Worm (Caenorhabditis elegans): ENCODE results near the gene D1054.3.
A peak's percentile ranks its signal among the peaks of the same experiment; 100 is the strongest.

DNA sequence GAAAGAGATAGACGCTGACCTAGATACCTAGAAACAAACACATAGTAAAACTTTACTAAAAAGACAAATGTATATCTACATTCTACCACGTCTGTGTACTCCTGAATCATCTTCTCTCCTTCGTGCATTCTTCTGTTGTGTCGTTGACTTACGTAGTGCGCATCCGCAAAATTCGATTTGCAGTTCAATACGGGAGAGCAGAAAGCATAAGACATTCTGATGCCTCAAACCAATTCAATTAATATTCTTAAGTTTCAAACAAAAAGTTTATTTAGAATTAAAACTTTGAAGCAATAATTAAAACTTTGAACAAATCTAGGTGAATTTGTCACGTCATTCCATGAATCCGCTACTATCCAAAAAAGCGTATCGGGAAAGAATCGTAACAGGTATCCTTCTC lies 45.6 kb downstream of the D1054.3 start:
- TF ChIP-seq fkh-10 (GFP tag; optimal IDR thresholded peaks at IDR 0.05) = peak; percentile 25
- no peak for TF ChIP-seq pqm-1 (tag; optimal IDR thresholded peaks at IDR 0.05)
- TF ChIP-seq unc-39 (tag; optimal IDR thresholded peaks at IDR 0.05) = no peak
- TF ChIP-seq eor-1 (tag; optimal IDR thresholded peaks at IDR 0.05) = no peak
- TF ChIP-seq nhr-11 (tag; optimal IDR thresholded peaks at IDR 0.05) = no peak
- no peak for TF ChIP-seq nfya-1 (tag; optimal IDR thresholded peaks at IDR 0.05; ENCODE audit: insufficient read depth)
- TF ChIP-seq aly-2 (tag; optimal IDR thresholded peaks at IDR 0.05) = no peak
- TF ChIP-seq elt-3 (tag; optimal IDR thresholded peaks at IDR 0.05) = no peak
- no peak for TF ChIP-seq nhr-28 (tag; optimal IDR thresholded peaks at IDR 0.05)
- no peak for TF ChIP-seq pha-4 (tag; optimal IDR thresholded peaks at IDR 0.05)
- TF ChIP-seq unc-62 (GFP tag; optimal IDR thresholded peaks at IDR 0.05) = no peak
- no peak for TF ChIP-seq daf-12 (tag; optimal IDR thresholded peaks at IDR 0.05)
- TF ChIP-seq ZK546.5 (tag; optimal IDR thresholded peaks at IDR 0.05) = no peak
